Worm (Caenorhabditis elegans) whole organism, midembryonic: ENCODE data around the gene arx-5.

Experiments used
- T22C8.4 ChIP-seq: fragments of 200-800 bp; sonication (Bioruptor generic); IDR thresholded peaks from 2 replicates; pipeline ENCODE4 v1.3.6; 2022; ENCODE audit warnings: missing genetic modification characterization, missing compliant biosample characterization
- cog-1 ChIP-seq: sonication (generic microtip); optimal IDR thresholded peaks from 2 replicates; lab custom pipeline; 2016; ENCODE audit warnings: missing genetic modification characterization, missing compliant biosample characterization
- flt-1 ChIP-seq: fragments of 200-800 bp; sonication (Bioruptor generic); IDR thresholded peaks from 2 replicates; pipeline ENCODE4 v1.3.6; 2022; ENCODE audit warnings: missing genetic modification characterization, missing compliant biosample characterization
- klf-2 ChIP-seq: fragments of 200-800 bp; sonication (Bioruptor generic); conservative IDR thresholded peaks from 2 replicates; pipeline ENCODE4 v1.3.6; 2022; ENCODE audit warnings: missing genetic modification reagents, missing genetic modification characterization, missing compliant biosample characterization
- med-1 ChIP-seq: sonication (generic microtip); optimal IDR thresholded peaks from 2 replicates; lab custom pipeline; 2017; ENCODE audit warnings: missing genetic modification characterization, mild to moderate bottlenecking, missing compliant biosample characterization, antibody characterized with exemption, missing genetic modification reagents; ENCODE audit not compliant: insufficient read depth
- ref-1 ChIP-seq: fragments of 200-800 bp; sonication (Bioruptor generic); conservative IDR thresholded peaks from 2 replicates; pipeline ENCODE4 v1.3.6; 2022; ENCODE audit warnings: missing genetic modification reagents, missing genetic modification characterization, missing compliant biosample characterization
- tab-1 ChIP-seq: fragments of 200-800 bp; sonication (Bioruptor generic); IDR thresholded peaks from 2 replicates; pipeline ENCODE4 v1.3.6; 2022; ENCODE audit warnings: missing genetic modification characterization, missing compliant biosample characterization
- ztf-23 ChIP-seq: fragments of 200-800 bp; sonication (Bioruptor generic); IDR thresholded peaks from 2 replicates; pipeline ENCODE4 v1.3.6; 2022; ENCODE audit warnings: missing genetic modification reagents, missing genetic modification characterization, missing compliant biosample characterization
- ztf-29 ChIP-seq: fragments of 200-800 bp; sonication (Bioruptor generic); IDR thresholded peaks from 2 replicates; pipeline ENCODE4 v1.3.6; 2022; ENCODE audit warnings: missing genetic modification reagents, missing genetic modification characterization, missing compliant biosample characterization

Gene arx-5

ce11 chrIII:12785427-12785826 lies 32.5 kb downstream of the arx-5 start:
- no peak for TF ChIP-seq med-1
- TF ChIP-seq klf-2 (GFP tag; lab: Robert Waterston, UW), result no peak
- TF ChIP-seq ztf-29 (GFP tag; lab: Robert Waterston, UW), result no peak
- no peak for TF ChIP-seq ztf-23 (GFP tag; lab: Robert Waterston, UW)
- no peak for TF ChIP-seq flt-1 (GFP tag; lab: Robert Waterston, UW)
- no peak for TF ChIP-seq T22C8.4
- TF ChIP-seq ref-1 (GFP tag; lab: Robert Waterston, UW), result no peak
- no peak for TF ChIP-seq tab-1 (GFP tag; lab: Robert Waterston, UW)
- TF ChIP-seq cog-1 (tag; lab: Kevin White, UChicago), result no peak

DNA sequence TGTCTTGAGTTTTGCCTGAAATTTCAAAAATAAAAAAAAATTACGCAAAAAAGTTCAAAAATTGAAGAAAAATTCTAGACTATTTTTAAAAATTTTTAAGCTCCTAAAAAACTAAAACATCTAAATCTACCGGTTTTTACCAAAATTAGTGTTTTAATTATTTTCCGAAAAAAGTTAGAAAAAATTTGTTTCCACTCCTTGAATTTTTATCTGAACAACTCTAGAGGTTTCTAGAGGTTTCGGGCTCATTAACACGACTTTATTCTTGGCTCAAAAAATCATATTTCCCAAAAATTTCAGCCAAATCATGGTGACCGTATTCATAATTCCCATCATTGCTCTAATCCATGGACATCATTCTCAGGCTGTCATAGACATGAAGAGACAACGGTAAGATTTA lies 33.0 kb downstream of the arx-5 start, which contains the start of gene lgc-37:
Gene lgc-37, plus strand, starts transcription at position 301 of the 400 bp plus-strand sequence.
- no peak for TF ChIP-seq cog-1 (tag; lab: Kevin White, UChicago)
- no peak for TF ChIP-seq ztf-23 (GFP tag; lab: Robert Waterston, UW)
- TF ChIP-seq flt-1 (GFP tag; lab: Robert Waterston, UW), result no peak
- TF ChIP-seq T22C8.4, result no peak
- TF ChIP-seq tab-1 (GFP tag; lab: Robert Waterston, UW), result no peak
- TF ChIP-seq klf-2 (GFP tag; lab: Robert Waterston, UW), result no peak
- TF ChIP-seq med-1, result no peak
- no peak for TF ChIP-seq ztf-29 (GFP tag; lab: Robert Waterston, UW)
- TF ChIP-seq ref-1 (GFP tag; lab: Robert Waterston, UW), result no peak

- TF ChIP-seq flt-1 (GFP tag; lab: Robert Waterston, UW) (no peak), T22C8.4 (no peak), tab-1 (GFP tag; lab: Robert Waterston, UW) (no peak), klf-2 (GFP tag; lab: Robert Waterston, UW) (no peak), cog-1 (tag; lab: Kevin White, UChicago) (no peak), med-1 (no peak), ztf-29 (GFP tag; lab: Robert Waterston, UW) (no peak), ztf-23 (GFP tag; lab: Robert Waterston, UW) (no peak), ref-1 (GFP tag; lab: Robert Waterston, UW) (no peak)
These were observed 34.0 kb downstream of the arx-5 start for ce11 chrIII:12783878-12784277.

ce11 chrIII:12779676-12780337 lies 38.1 kb downstream of the arx-5 start, which contains the start of gene gab-1:
Gene gab-1, minus strand, starts transcription at chrIII:12779726.
- no peak for TF ChIP-seq ztf-29 (GFP tag; lab: Robert Waterston, UW)
- TF ChIP-seq cog-1 (tag; lab: Kevin White, UChicago), result no peak
- no peak for TF ChIP-seq tab-1 (GFP tag; lab: Robert Waterston, UW)
- no peak for TF ChIP-seq ref-1 (GFP tag; lab: Robert Waterston, UW)
- no peak for TF ChIP-seq flt-1 (GFP tag; lab: Robert Waterston, UW)
- no peak for TF ChIP-seq ztf-23 (GFP tag; lab: Robert Waterston, UW)
- no peak for TF ChIP-seq T22C8.4
- TF ChIP-seq klf-2 (GFP tag; lab: Robert Waterston, UW), result no peak
- TF ChIP-seq med-1, result no peak

DNA sequence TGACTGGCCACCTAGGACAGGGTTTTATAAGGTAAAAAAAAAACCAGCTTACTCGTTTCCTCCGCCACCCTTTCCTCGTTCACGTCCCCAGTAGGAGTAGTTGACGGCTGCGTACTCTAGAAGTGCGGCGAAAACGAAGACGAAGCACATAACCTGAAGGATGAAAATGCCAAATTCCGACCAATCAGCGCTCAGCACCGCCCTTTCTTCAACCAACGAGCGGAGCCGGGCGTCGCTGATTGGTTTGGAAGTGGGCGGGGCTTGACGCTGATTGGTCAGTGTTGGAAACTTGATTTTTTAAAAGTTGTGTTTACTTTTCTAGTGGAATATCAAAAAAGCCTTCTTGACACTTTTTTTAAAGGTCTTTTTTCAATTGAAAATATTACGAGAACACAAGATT lies 44.1 kb downstream of the arx-5 start:
- TF ChIP-seq T22C8.4 (no peak), ztf-23 (GFP tag; lab: Robert Waterston, UW) (no peak), klf-2 (GFP tag; lab: Robert Waterston, UW) (no peak), med-1 (no peak), ref-1 (GFP tag; lab: Robert Waterston, UW) (no peak), tab-1 (GFP tag; lab: Robert Waterston, UW) (no peak), flt-1 (GFP tag; lab: Robert Waterston, UW) (no peak), cog-1 (tag; lab: Kevin White, UChicago) (no peak), ztf-29 (GFP tag; lab: Robert Waterston, UW) (no peak)
